Worm (Caenorhabditis elegans) whole organism, L4 larva: ENCODE data around the gene uggt-1.

ENCODE experiments used
- ZK546.5 ChIP-seq, 2 experiments: sonication (generic microtip); optimal IDR thresholded peaks; 2 replicates each; lab custom pipeline; 2017; ENCODE audit warnings: missing biosample characterization in 2 of 2, missing genetic modification characterization in 2 of 2
- aly-2 ChIP-seq: sonication (generic microtip); optimal IDR thresholded peaks from 2 replicates; lab custom pipeline; 2018; ENCODE audit warnings: missing biosample characterization, missing genetic modification characterization
- attf-4 ChIP-seq: sonication (generic microtip); optimal IDR thresholded peaks from 3 replicates; lab custom pipeline; 2017; ENCODE audit warnings: missing biosample characterization, missing genetic modification characterization
- ceh-44 ChIP-seq: fragments of 200-800 bp; sonication (Bioruptor generic); IDR thresholded peaks from 2 replicates; pipeline ENCODE4 v1.3.6; 2022; ENCODE audit warnings: missing genetic modification reagents, missing genetic modification characterization, missing compliant biosample characterization
- ctbp-1 ChIP-seq: fragments of 200-800 bp; sonication (Bioruptor generic); IDR thresholded peaks from 2 replicates; pipeline ENCODE4 v1.3.6; 2022; ENCODE audit warnings: missing genetic modification reagents, missing genetic modification characterization, missing compliant biosample characterization
- daf-16 ChIP-seq, 3 experiments: sonication (generic microtip); optimal IDR thresholded peaks; 2 replicates each; lab custom pipeline; 2016 to 2017; ENCODE audit warnings: missing genetic modification characterization in 3 of 3, missing genetic modification reagents in 3 of 3, mild to moderate bottlenecking in 2 of 3, missing compliant biosample characterization in 2 of 3, missing biosample characterization in 1 of 3, moderate library complexity in 1 of 3
- daf-19 ChIP-seq: fragments of 200-800 bp; sonication (Bioruptor generic); conservative IDR thresholded peaks from 2 replicates; pipeline ENCODE4 v1.3.6; 2022; ENCODE audit warnings: missing genetic modification characterization, missing compliant biosample characterization
- dmd-6 ChIP-seq: fragments of 200-800 bp; sonication (Bioruptor generic); IDR thresholded peaks from 2 replicates; pipeline ENCODE4 v1.3.6; 2022; ENCODE audit warnings: missing genetic modification reagents, missing genetic modification characterization, missing compliant biosample characterization
- duxl-1 ChIP-seq: sonication (generic microtip); optimal IDR thresholded peaks from 2 replicates; lab custom pipeline; 2016; ENCODE audit warnings: mild to moderate bottlenecking, missing genetic modification characterization, moderate library complexity, missing compliant biosample characterization; ENCODE audit not compliant: poor library complexity
- egl-27 ChIP-seq: sonication (generic microtip); optimal IDR thresholded peaks from 3 replicates; lab custom pipeline; 2017; ENCODE audit warnings: missing biosample characterization, missing genetic modification reagents, missing genetic modification characterization
- fkh-10 ChIP-seq: fragments of 150-350 bp; optimal IDR thresholded peaks from 2 replicates; lab custom pipeline; 2014; ENCODE audit warnings: missing biosample characterization, missing genetic modification reagents, missing genetic modification characterization
- hif-1 ChIP-seq, 2 experiments: sonication (generic microtip); optimal IDR thresholded peaks; 2 replicates each; lab custom pipeline; 2016 to 2017; ENCODE audit warnings: missing compliant biosample characterization in 2 of 2, missing genetic modification characterization in 2 of 2, missing genetic modification reagents in 2 of 2, missing genotype in 2 of 2, mild to moderate bottlenecking in 1 of 2
- hlh-11 ChIP-seq: fragments of 200-800 bp; sonication (Bioruptor generic); optimal IDR thresholded peaks from 2 replicates; lab custom pipeline; 2018; ENCODE audit warnings: mild to moderate bottlenecking, missing genetic modification characterization, missing compliant biosample characterization
- hlh-30 ChIP-seq: sonication (generic microtip); optimal IDR thresholded peaks from 2 replicates; lab custom pipeline; 2017; ENCODE audit warnings: antibody characterized with exemption, mild to moderate bottlenecking, missing genetic modification characterization, missing compliant biosample characterization; ENCODE audit not compliant: insufficient read depth
- hmg-1.1 ChIP-seq: fragments of 200-800 bp; sonication (Bioruptor generic); IDR thresholded peaks from 2 replicates; pipeline ENCODE4 v1.3.6; 2022; ENCODE audit warnings: missing genetic modification reagents, missing genetic modification characterization, missing compliant biosample characterization
- jun-1 ChIP-seq: fragments of 150-350 bp; optimal IDR thresholded peaks from 2 replicates; lab custom pipeline; 2014; ENCODE audit warnings: missing biosample characterization, missing genetic modification reagents, missing genetic modification characterization
- lin-1 ChIP-seq: fragments of 200-800 bp; sonication (Bioruptor generic); IDR thresholded peaks from 2 replicates; pipeline ENCODE4 v1.3.6; 2022; ENCODE audit warnings: missing genetic modification reagents, missing genetic modification characterization, missing compliant biosample characterization
- lin-15B ChIP-seq: fragments of 150-350 bp; sonication (generic microtip); optimal IDR thresholded peaks from 3 replicates; lab custom pipeline; 2014; ENCODE audit warnings: missing biosample characterization, missing genetic modification characterization
- madf-9 ChIP-seq: fragments of 200-800 bp; sonication (Bioruptor generic); conservative IDR thresholded peaks from 2 replicates; pipeline ENCODE4 v1.3.6; 2022; ENCODE audit warnings: missing genetic modification reagents, missing genetic modification characterization, missing compliant biosample characterization
- mdl-1 ChIP-seq, 2 experiments: fragments of 150-350 bp in 1 of 2; sonication (generic microtip) in 1 of 2; optimal IDR thresholded peaks; 2 replicates each; lab custom pipeline; 2014 to 2017; ENCODE audit warnings: missing biosample characterization in 2 of 2, missing genetic modification characterization in 2 of 2
- mdt-29 ChIP-seq: fragments of 200-800 bp; sonication (Bioruptor generic); IDR thresholded peaks from 2 replicates; pipeline ENCODE4 v1.3.6; 2022; ENCODE audit warnings: missing genetic modification reagents, missing genetic modification characterization, missing compliant biosample characterization
- mep-1 ChIP-seq: fragments of 150-350 bp; sonication (generic microtip); optimal IDR thresholded peaks from 3 replicates; lab custom pipeline; 2014; ENCODE audit warnings: missing biosample characterization, missing genetic modification characterization
- mes-2 ChIP-seq: sonication (generic microtip); optimal IDR thresholded peaks from 2 replicates; lab custom pipeline; 2016; ENCODE audit warnings: missing genotype, mild to moderate bottlenecking, missing genetic modification characterization, missing compliant biosample characterization; ENCODE audit not compliant: poor library complexity, severe bottlenecking
- mxl-3 ChIP-seq: fragments of 200-800 bp; sonication (Bioruptor generic); optimal IDR thresholded peaks from 2 replicates; lab custom pipeline; 2018; ENCODE audit warnings: mild to moderate bottlenecking, missing genetic modification characterization, missing compliant biosample characterization
- nhr-11 ChIP-seq: fragments of 150-350 bp; optimal IDR thresholded peaks from 2 replicates; lab custom pipeline; 2014; ENCODE audit warnings: missing biosample characterization, missing genetic modification characterization
- nhr-25 ChIP-seq: sonication (generic microtip); optimal IDR thresholded peaks from 2 replicates; lab custom pipeline; 2017; ENCODE audit warnings: missing genetic modification characterization, mild to moderate bottlenecking, missing compliant biosample characterization, antibody characterized with exemption, moderate library complexity, borderline replicate concordance; ENCODE audit not compliant: insufficient read depth
- nhr-28 ChIP-seq: fragments of 150-350 bp; optimal IDR thresholded peaks from 2 replicates; lab custom pipeline; 2014; ENCODE audit warnings: missing biosample characterization, missing genetic modification characterization
- nhr-42 ChIP-seq: fragments of 200-800 bp; sonication (Bioruptor generic); IDR thresholded peaks from 2 replicates; pipeline ENCODE4 v1.3.6; 2022; ENCODE audit warnings: missing genetic modification characterization, missing compliant biosample characterization
- nhr-6 ChIP-seq: fragments of 150-350 bp; optimal IDR thresholded peaks from 2 replicates; lab custom pipeline; 2014; ENCODE audit warnings: missing biosample characterization, missing genetic modification characterization
- nhr-76 ChIP-seq: fragments of 150-350 bp; optimal IDR thresholded peaks from 2 replicates; lab custom pipeline; 2014; ENCODE audit warnings: missing biosample characterization, missing genetic modification characterization
- rbr-2 ChIP-seq: sonication (generic microtip); optimal IDR thresholded peaks from 2 replicates; lab custom pipeline; 2016; ENCODE audit warnings: missing genotype, missing genetic modification characterization, missing compliant biosample characterization
- set-16 ChIP-seq: fragments of 200-800 bp; sonication (Bioruptor generic); IDR thresholded peaks from 2 replicates; pipeline ENCODE4 v1.3.6; 2022; ENCODE audit warnings: missing genetic modification reagents, missing genetic modification characterization, missing compliant biosample characterization
- spr-3 ChIP-seq: fragments of 200-800 bp; sonication (Bioruptor generic); optimal IDR thresholded peaks from 2 replicates; lab custom pipeline; 2018; ENCODE audit warnings: mild to moderate bottlenecking, missing genetic modification characterization, missing compliant biosample characterization
- tra-1 ChIP-seq: fragments of 200-800 bp; sonication (Bioruptor generic); IDR thresholded peaks from 2 replicates; pipeline ENCODE4 v1.3.6; 2022; ENCODE audit warnings: missing genetic modification reagents, missing genetic modification characterization, missing compliant biosample characterization
- unc-39 ChIP-seq: sonication (generic microtip); optimal IDR thresholded peaks from 2 replicates; lab custom pipeline; 2017; ENCODE audit warnings: missing biosample characterization, missing genetic modification characterization
- unc-62 ChIP-seq, 3 experiments: fragments of 150-350 bp in 1 of 3; sonication (generic microtip); optimal IDR thresholded peaks in 2 of 3; peaks in 1 of 3; 1 replicate in 1 of 3; 2 replicates in 2 of 3; lab custom pipeline; 2014 to 2017; ENCODE audit warnings: missing biosample characterization in 3 of 3, missing genetic modification characterization in 3 of 3, missing genetic modification reagents in 3 of 3, missing genotype in 1 of 3
- zip-2 ChIP-seq: fragments of 150-350 bp; optimal IDR thresholded peaks from 2 replicates; lab custom pipeline; 2014; ENCODE audit warnings: missing biosample characterization, missing genetic modification characterization
- ztf-7 ChIP-seq: fragments of 150-350 bp; optimal IDR thresholded peaks from 2 replicates; lab custom pipeline; 2014; ENCODE audit warnings: missing biosample characterization, missing genetic modification characterization

Gene uggt-1

ce11 chrX:7480756-7481155 lies 20.0 kb downstream of the uggt-1 start, which contains the start of gene F48E3.9:
F48E3.9 (plus strand) TSS chrX:7481056.
- TF ChIP-seq unc-39 (tag; lab: Kevin White, UChicago) (no peak), tra-1 (GFP tag; lab: Robert Waterston, UW) (no peak), hmg-1.1 (no peak), nhr-76 (tag; lab: Kevin White, UChicago) (no peak), lin-15B (tag; lab: Kevin White, UChicago) (no peak)

ce11 chrX:7478948-7479347 lies 21.8 kb downstream of the uggt-1 start, which contains the start of gene mek-1:
mek-1 (plus strand) TSS chrX:7479248.
- TF ChIP-seq nhr-76 (tag; lab: Kevin White, UChicago) (no peak), ZK546.5 (tag; optimal IDR thresholded peaks at IDR 0.05; lab: Kevin White, UChicago) (no peak), hlh-11 (tag; lab: Kevin White, UChicago) (no peak), duxl-1 (no peak), jun-1 (tag; lab: Kevin White, UChicago) (no peak), tra-1 (GFP tag; lab: Robert Waterston, UW) (no peak), aly-2 (tag; lab: Kevin White, UChicago) (no peak), nhr-25 (tag; lab: Kevin White, UChicago) (no peak), hif-1 (tag; optimal IDR thresholded peaks at IDR 0.05; lab: Kevin White, UChicago) (no peak), egl-27 (no peak), attf-4 (tag; lab: Kevin White, UChicago) (no peak)

- TF ChIP-seq spr-3 (GFP tag; lab: Kevin White, UChicago) (no peak), lin-1 (GFP tag; lab: Robert Waterston, UW) (no peak), mxl-3 (GFP tag; lab: Kevin White, UChicago) (peak; percentile 91), mdt-29 (0 out of 2 replicates have a peak, but pooled peaks have one; percentile 16), mep-1 (tag; lab: Kevin White, UChicago) (peak; percentile 58), ztf-7 (tag; lab: Kevin White, UChicago) (no peak), nhr-42 (GFP tag; lab: Robert Waterston, UW) (no peak), hlh-11 (tag; lab: Kevin White, UChicago) (peak; percentile 59), madf-9 (0 out of 2 replicates have a peak, but pooled peaks have one; percentile 2), fkh-10 (peak; percentile 26), unc-62 (GFP tag; optimal IDR thresholded peaks at IDR 0.05 in 1 of 2; lab: Kevin White, UChicago) (peak in 1 of 2 experiments; percentile 91), unc-62 (tag; optimal IDR thresholded peaks at IDR 0.05; lab: Kevin White, UChicago) (no peak), nhr-6 (tag; lab: Kevin White, UChicago) (peak; percentile 40), mes-2 (tag; lab: Kevin White, UChicago) (peak; percentile 56), nhr-28 (peak; percentile 42), set-16 (0 out of 2 replicates have a peak, but pooled peaks have one; percentile 18), ctbp-1 (0 out of 2 replicates have a peak, but pooled peaks have one; percentile 17), zip-2 (tag; lab: Kevin White, UChicago) (no peak), hif-1 (tag; optimal IDR thresholded peaks at IDR 0.05; lab: Kevin White, UChicago) (peak in 1 of 2 experiments; percentile 38), ceh-44 (GFP tag; lab: Robert Waterston, UW) (peak; percentile 3; the same call in 1 of the 2 replicates), tra-1 (GFP tag; lab: Robert Waterston, UW) (no peak), nhr-11 (tag; lab: Kevin White, UChicago) (peak; percentile 43), daf-16 (GFP tag; optimal IDR thresholded peaks at IDR 0.05; lab: Kevin White, UChicago) (peak in 1 of 2 experiments; percentile 1), daf-16 (tag; optimal IDR thresholded peaks at IDR 0.05; lab: Kevin White, UChicago) (peak; percentile 47), hlh-30 (peak; percentile 88), hmg-1.1 (peak; percentile 62), dmd-6 (GFP tag; lab: Robert Waterston, UW) (peak; percentile 37; the same call in 1 of the 2 replicates), daf-19 (GFP tag; lab: Robert Waterston, UW) (no peak), rbr-2 (tag; lab: Kevin White, UChicago) (peak; percentile 58), mdl-1 (tag; optimal IDR thresholded peaks at IDR 0.05; lab: Kevin White, UChicago) (peak; percentile 2 to 75)
- TF ChIP-seq, all 104 proteins: peak for 21
Measured at ce11 chrX:7478476-7478875, 22.3 kb downstream of the uggt-1 start.
